Worm (Caenorhabditis elegans) whole organism, early embryonic: Measurements from ENCODE around the gene K01A6.7.

Experiments
- F13C5.2 ChIP-seq: sonication (generic microtip); optimal IDR thresholded peaks from 2 replicates; lab custom pipeline; 2017; ENCODE audit warnings: mild to moderate bottlenecking, missing genetic modification characterization, inconsistent platforms, missing compliant biosample characterization
- ama-1 ChIP-seq: fragments of 150-350 bp; optimal IDR thresholded peaks from 2 replicates; lab custom pipeline; 2014
- ceh-13 ChIP-seq: fragments of 200-800 bp; sonication (Bioruptor generic); optimal IDR thresholded peaks from 2 replicates; lab custom pipeline; 2018; ENCODE audit warnings: mild to moderate bottlenecking, missing genetic modification characterization, missing compliant biosample characterization
- ceh-36 ChIP-seq: sonication (generic microtip); optimal IDR thresholded peaks from 2 replicates; lab custom pipeline; 2016; ENCODE audit warnings: missing genetic modification characterization, inconsistent platforms, missing compliant biosample characterization
- ets-7 ChIP-seq: sonication (generic microtip); optimal IDR thresholded peaks from 2 replicates; lab custom pipeline; 2016; ENCODE audit warnings: missing genotype, missing genetic modification characterization, missing compliant biosample characterization
- flt-1 ChIP-seq: fragments of 200-800 bp; sonication (Bioruptor generic); IDR thresholded peaks from 2 replicates; pipeline ENCODE4 v1.3.6; 2022; ENCODE audit warnings: missing genetic modification characterization, missing compliant biosample characterization
- hmbx-1 ChIP-seq: sonication (generic microtip); optimal IDR thresholded peaks from 2 replicates; lab custom pipeline; 2016; ENCODE audit warnings: mild to moderate bottlenecking, missing genetic modification characterization, missing compliant biosample characterization
- hmg-4 ChIP-seq: fragments of 200-800 bp; sonication (Bioruptor generic); optimal IDR thresholded peaks from 2 replicates; lab custom pipeline; 2018; ENCODE audit warnings: mild to moderate bottlenecking, missing genetic modification characterization, missing compliant biosample characterization
- pes-1 ChIP-seq: fragments of 200-800 bp; sonication (Bioruptor generic); IDR thresholded peaks from 2 replicates; pipeline ENCODE4 v1.3.6; 2022; ENCODE audit warnings: missing genetic modification reagents, missing genetic modification characterization, missing compliant biosample characterization
- scrt-1 ChIP-seq: fragments of 200-800 bp; sonication (Bioruptor generic); IDR thresholded peaks from 2 replicates; pipeline ENCODE4 v1.3.6; 2022; ENCODE audit warnings: missing genetic modification characterization, missing compliant biosample characterization
- sea-1 ChIP-seq: fragments of 200-800 bp; sonication (Bioruptor generic); conservative IDR thresholded peaks from 2 replicates; pipeline ENCODE4 v1.3.6; 2022; ENCODE audit warnings: missing genetic modification characterization, missing compliant biosample characterization
- tbx-11 ChIP-seq: fragments of 200-800 bp; sonication (Bioruptor generic); IDR thresholded peaks from 2 replicates; pipeline ENCODE4 v1.3.6; 2022; ENCODE audit warnings: missing genetic modification characterization, missing compliant biosample characterization
- tbx-37 ChIP-seq: fragments of 200-800 bp; sonication (Bioruptor generic); conservative IDR thresholded peaks from 2 replicates; pipeline ENCODE4 v1.3.6; 2022; ENCODE audit warnings: missing genetic modification reagents, missing genetic modification characterization, missing compliant biosample characterization
- tra-4 ChIP-seq: sonication (generic microtip); optimal IDR thresholded peaks from 2 replicates; lab custom pipeline; 2017; ENCODE audit warnings: missing genetic modification characterization, missing compliant biosample characterization

DNA sequence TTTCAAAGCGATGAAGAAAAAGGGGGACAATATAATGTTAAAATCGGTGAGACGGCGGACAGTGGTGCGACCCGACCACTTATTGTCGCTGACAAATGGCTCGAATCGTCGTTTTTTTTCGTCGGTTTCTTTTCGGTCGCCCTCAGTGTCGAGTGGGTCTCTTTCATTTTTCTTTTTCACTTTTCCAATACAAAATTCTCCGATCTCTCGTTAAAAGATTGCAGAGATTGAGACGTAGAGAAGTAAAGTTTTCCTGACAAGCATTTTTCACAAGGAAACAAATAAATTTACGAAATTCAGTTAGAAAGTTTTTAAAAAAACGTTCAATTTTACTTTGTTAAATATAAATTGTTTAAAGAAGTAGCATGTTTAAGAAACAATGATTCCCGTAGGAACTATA is 46.8 kb downstream of the K01A6.7 start:
- TF ChIP-seq ceh-36, result no peak
- no peak for TF ChIP-seq ama-1
- no peak for TF ChIP-seq tbx-11 (GFP tag; lab: Robert Waterston, UW)
- TF ChIP-seq ceh-13 (GFP tag; lab: Kevin White, UChicago), result no peak
- TF ChIP-seq tbx-37 (GFP tag; lab: Robert Waterston, UW), result no peak
- TF ChIP-seq F13C5.2 (tag; lab: Kevin White, UChicago), result no peak
- no peak for TF ChIP-seq tra-4 (tag; lab: Kevin White, UChicago)
- no peak for TF ChIP-seq hmg-4 (GFP tag; lab: Kevin White, UChicago)
- TF ChIP-seq hmbx-1 (tag; lab: Kevin White, UChicago), result no peak
- TF ChIP-seq ets-7 (tag; lab: Kevin White, UChicago), result no peak
- no peak for TF ChIP-seq sea-1
- no peak for TF ChIP-seq scrt-1 (GFP tag; lab: Robert Waterston, UW)
- TF ChIP-seq pes-1 (GFP tag; lab: Robert Waterston, UW), result no peak
- no peak for TF ChIP-seq flt-1 (GFP tag; lab: Robert Waterston, UW)
